3 fruit fly cellular contexts compared by ENCODE assay signal in the genomic region with DNA sequence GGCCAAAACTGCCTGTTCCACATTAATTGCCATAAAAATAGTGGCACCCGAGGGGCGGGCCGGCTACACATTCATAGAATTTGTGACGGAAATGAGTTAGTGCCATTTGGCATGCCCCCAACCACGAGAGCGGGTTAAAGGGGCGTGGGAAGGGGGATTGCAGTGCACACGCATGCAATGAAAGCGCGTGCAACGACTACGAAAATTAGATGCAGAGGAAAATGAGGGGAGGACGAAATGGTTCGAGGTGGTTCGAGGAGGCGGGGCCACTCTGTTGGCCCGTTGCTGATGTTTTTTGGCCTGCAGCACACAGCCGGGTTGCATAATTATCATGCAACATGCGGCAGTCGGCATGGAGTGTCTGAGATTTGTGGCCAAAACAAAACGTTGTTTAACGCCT.
TF ChIP-seq lines count a peak whose summit lies in the region.

No protein-coding gene starts in this region.

- no peak for TF ChIP-seq CTCF in whole organism, embryonic (GFP tag; optimal IDR thresholded peaks at IDR 0.05; lab: Kevin White, UChicago)

TF ChIP-seq in whole organism, embryonic, 481 proteins besides CTCF, POLR2A, EP300 and RAD21:
- peak; percentile 24; the same call in 1 of the 2 replicates for TF ChIP-seq slbo (GFP tag; IDR thresholded peaks at IDR 0.05; lab: Robert Waterston, UW)
- TF ChIP-seq CG15601 (tag; optimal IDR thresholded peaks at IDR 0.05; lab: Kevin White, UChicago) = no peak
- no peak for TF ChIP-seq sens (GFP tag; lab: Kevin White, UChicago)
- TF ChIP-seq CG4404 (GFP tag; IDR thresholded peaks at IDR 0.05; lab: Robert Waterston, UW) = no peak
- no peak for TF ChIP-seq shn (GFP tag; optimal IDR thresholded peaks at IDR 0.05; lab: Kevin White, UChicago)
- TF ChIP-seq CG9932 (GFP tag; IDR thresholded peaks at IDR 0.05; lab: Robert Waterston, UW) = 0 out of 2 replicates have a peak, but pooled peaks have one; percentile 18
- no peak for TF ChIP-seq disco-r (GFP tag; optimal IDR thresholded peaks at IDR 0.05; lab: Kevin White, UChicago)
- peak in 1 of 2 experiments; percentile 0 for TF ChIP-seq Pdp1 (GFP tag; optimal IDR thresholded peaks at IDR 0.05; lab: Kevin White, UChicago)
- no peak for TF ChIP-seq CG9215 (GFP tag; IDR thresholded peaks at IDR 0.05; lab: Robert Waterston, UW)
- no peak for TF ChIP-seq CG11247 (GFP tag; IDR thresholded peaks at IDR 0.05; lab: Robert Waterston, UW)
- no peak for TF ChIP-seq CG32772 (GFP tag; IDR thresholded peaks at IDR 0.05; lab: Robert Waterston, UW)
- TF ChIP-seq ewg (GFP tag; optimal IDR thresholded peaks at IDR 0.05; lab: Kevin White, UChicago) = no peak
- peak; percentile 75 for TF ChIP-seq kni (GFP tag; optimal IDR thresholded peaks at IDR 0.05; lab: Kevin White, UChicago)
- TF ChIP-seq CG3163 (GFP tag; optimal IDR thresholded peaks at IDR 0.05; lab: Kevin White, UChicago) = no peak
- no peak for TF ChIP-seq unpg (GFP tag; optimal IDR thresholded peaks at IDR 0.05; lab: Kevin White, UChicago)
- TF ChIP-seq CrebB (tag; optimal IDR thresholded peaks at IDR 0.05; lab: Kevin White, UChicago) = no peak
- no peak for TF ChIP-seq CG1024 (GFP tag; IDR thresholded peaks at IDR 0.05; lab: Robert Waterston, UW)
- no peak for TF ChIP-seq klu (GFP tag; IDR thresholded peaks at IDR 0.05; lab: Robert Waterston, UW)
- no peak for TF ChIP-seq kah (GFP tag; optimal IDR thresholded peaks at IDR 0.05; lab: Kevin White, UChicago)
- TF ChIP-seq fu2 (GFP tag; optimal IDR thresholded peaks at IDR 0.05; lab: Kevin White, UChicago) = no peak
- no peak for TF ChIP-seq CG13424 (tag; optimal IDR thresholded peaks at IDR 0.05; lab: Kevin White, UChicago)
- TF ChIP-seq crol (GFP tag; IDR thresholded peaks at IDR 0.05; lab: Robert Waterston, UW) = 0 out of 2 replicates have a peak, but pooled peaks have one; percentile 18
- TF ChIP-seq CG13894 (tag; optimal IDR thresholded peaks at IDR 0.05; lab: Kevin White, UChicago) = no peak
- TF ChIP-seq CG13624 (GFP tag; optimal IDR thresholded peaks at IDR 0.05; lab: Kevin White, UChicago) = no peak
- no peak for TF ChIP-seq ken (GFP tag; IDR thresholded peaks at IDR 0.05; lab: Robert Waterston, UW)
- TF ChIP-seq CG11456 (GFP tag; IDR thresholded peaks at IDR 0.05; lab: Robert Waterston, UW) = 0 out of 3 replicates have a peak, but pooled peaks have one; percentile 14
- TF ChIP-seq Blimp-1 (GFP tag; optimal IDR thresholded peaks at IDR 0.05; lab: Kevin White, UChicago) = no peak
TF ChIP-seq in whole organism, embryonic: peak in this region for 6.

TF ChIP-seq in whole organism, prepupa, 60 proteins besides CTCF, POLR2A, EP300 and RAD21:
- TF ChIP-seq Eip78C (GFP tag; lab: Kevin White, UChicago) (peak; percentile 51), spab (GFP tag; optimal IDR thresholded peaks at IDR 0.05; lab: Kevin White, UChicago) (no peak), CG8632 (GFP tag; optimal IDR thresholded peaks at IDR 0.05; lab: Kevin White, UChicago) (no peak), Lpt (GFP tag; optimal IDR thresholded peaks at IDR 0.05; lab: Kevin White, UChicago) (peak; percentile 22), CG15336 (GFP tag; IDR thresholded peaks at IDR 0.05; lab: Robert Waterston, UW) (0 out of 2 replicates have a peak, but pooled peaks have one; percentile 21), CG4318 (GFP tag; optimal IDR thresholded peaks at IDR 0.05; lab: Kevin White, UChicago) (no peak), OdsH (GFP tag; optimal IDR thresholded peaks at IDR 0.05; lab: Kevin White, UChicago) (no peak), CG6792 (GFP tag; optimal IDR thresholded peaks at IDR 0.05; lab: Kevin White, UChicago) (no peak), CG6854 (GFP tag; optimal IDR thresholded peaks at IDR 0.05; lab: Kevin White, UChicago) (no peak), Sox15 (GFP tag; optimal IDR thresholded peaks at IDR 0.05; lab: Kevin White, UChicago) (no peak), CG8119 (GFP tag; IDR thresholded peaks at IDR 0.05; lab: Robert Waterston, UW) (peak; percentile 43; the same call in 1 of the 3 replicates), CG3032 (tag; optimal IDR thresholded peaks at IDR 0.05; lab: Kevin White, UChicago) (no peak)

TF ChIP-seq in whole organism, pupa, 21 proteins besides CTCF, POLR2A, EP300 and RAD21:
- peak; percentile 77 for TF ChIP-seq CG32121 (GFP tag; IDR thresholded peaks at IDR 0.05; lab: Robert Waterston, UW)
- peak; percentile 37; the same call in 2 of the 3 replicates for TF ChIP-seq CG4496 (GFP tag; IDR thresholded peaks at IDR 0.05; lab: Robert Waterston, UW)
- 0 out of 3 replicates have a peak, but pooled peaks have one; percentile 18 for TF ChIP-seq fd96Ca (GFP tag; IDR thresholded peaks at IDR 0.05; lab: Robert Waterston, UW)
- no peak for TF ChIP-seq Pif1A (GFP tag; optimal IDR thresholded peaks at IDR 0.05; lab: Kevin White, UChicago)
- peak; percentile 12 for TF ChIP-seq CG14655 (GFP tag; optimal IDR thresholded peaks at IDR 0.05; lab: Kevin White, UChicago)
- TF ChIP-seq CG10348 (GFP tag; IDR thresholded peaks at IDR 0.05; lab: Robert Waterston, UW) = no peak
